Worm (Caenorhabditis elegans): ENCODE results near the gene C38C10.3.

C38C10.3 gene

ce11 chrIII:9401036-9401435 lies 15.6 kb upstream of the C38C10.3 start, which contains the start of gene nlp-48:
TSS of gene nlp-48 (minus strand) at chrIII:9401136.
- TF ChIP-seq unc-86 (tag; optimal IDR thresholded peaks at IDR 0.05) = no peak
- no peak for TF ChIP-seq ama-1 (optimal IDR thresholded peaks at IDR 0.05)
- no peak for TF ChIP-seq tbx-7 (tag; optimal IDR thresholded peaks at IDR 0.05)
- no peak for TF ChIP-seq ref-2 (tag; optimal IDR thresholded peaks at IDR 0.05)
- TF ChIP-seq unc-3 (GFP tag; conservative IDR thresholded peaks at IDR 0.05) = no peak
- TF ChIP-seq unc-3 (tag; optimal IDR thresholded peaks at IDR 0.05) = no peak
- no peak for TF ChIP-seq hlh-8 (tag; optimal IDR thresholded peaks at IDR 0.05)

- TF ChIP-seq nfya-1 (tag; optimal IDR thresholded peaks at IDR 0.05) = peak; percentile 31
- TF ChIP-seq hlh-6 (tag; optimal IDR thresholded peaks at IDR 0.05) = no peak
- TF ChIP-seq ceh-6 (GFP tag; optimal IDR thresholded peaks at IDR 0.05) = no peak
- no peak for TF ChIP-seq ceh-48 (tag; optimal IDR thresholded peaks at IDR 0.05)
- TF ChIP-seq C38D4.7 (GFP tag; optimal IDR thresholded peaks at IDR 0.05) = no peak
- TF ChIP-seq ceh-9 (tag; optimal IDR thresholded peaks at IDR 0.05) = no peak
Observed at ce11 chrIII:9393114-9393780, 7.8 kb upstream of the C38C10.3 start, which contains the start of the genes gpr-2 and rgr-1. TSS of gene gpr-2 (minus strand) at chrIII:9393164. TSS of gene rgr-1 (plus strand) at chrIII:9393730.

DNA sequence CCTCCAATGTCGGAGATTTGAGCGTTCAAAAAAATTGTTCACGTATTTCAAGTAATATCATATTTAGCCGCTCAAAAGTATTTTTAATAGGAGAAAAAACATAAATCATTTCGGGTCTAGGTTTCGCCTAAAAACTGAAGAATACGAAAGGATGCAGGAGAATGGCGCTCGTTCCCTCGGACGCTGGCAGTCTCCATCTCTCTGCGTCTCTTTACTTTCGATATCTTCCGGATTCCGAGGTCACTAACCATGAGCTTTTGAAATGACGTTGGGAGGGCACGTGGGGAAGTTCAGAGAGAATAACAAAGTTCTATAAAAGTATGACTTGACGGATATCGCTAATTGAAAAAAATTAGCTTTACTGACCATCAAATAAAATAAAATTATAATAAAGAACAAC lies 5.5 kb upstream of the C38C10.3 start:
- no peak for TF ChIP-seq ahr-1 (tag; optimal IDR thresholded peaks at IDR 0.05)
- TF ChIP-seq gmeb-2 (tag; optimal IDR thresholded peaks at IDR 0.05) = no peak
- TF ChIP-seq ama-1 (optimal IDR thresholded peaks at IDR 0.05) = no peak
- TF ChIP-seq nfya-1 (tag; optimal IDR thresholded peaks at IDR 0.05) = no peak
- no peak for TF ChIP-seq zip-5 (tag; optimal IDR thresholded peaks at IDR 0.05)
- no peak for TF ChIP-seq ceh-14 (tag; optimal IDR thresholded peaks at IDR 0.05)
- no peak for TF ChIP-seq ceh-19 (GFP tag; optimal IDR thresholded peaks at IDR 0.05)
- TF ChIP-seq odd-2 (tag; optimal IDR thresholded peaks at IDR 0.05) = no peak

DNA sequence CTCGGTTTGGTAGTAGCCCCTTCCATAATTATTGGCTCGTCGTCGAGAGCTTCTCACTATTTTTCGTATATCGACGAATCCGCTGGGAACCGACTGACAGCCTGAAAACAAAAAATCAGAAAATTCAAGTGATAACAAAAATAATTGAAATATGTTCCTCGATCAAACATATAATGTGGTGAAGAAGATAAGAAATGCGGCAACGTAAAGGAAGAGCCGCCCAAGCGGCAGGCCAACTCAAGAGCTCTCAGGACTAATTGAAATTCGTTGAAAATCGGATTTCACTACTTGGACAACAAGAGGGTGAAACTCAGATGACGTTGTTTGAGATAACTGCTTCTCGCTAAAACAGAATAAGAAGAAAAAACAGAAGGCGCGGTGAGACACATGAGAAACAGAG lies 4.6 kb upstream of the C38C10.3 start, which contains the start of gene slc-17.2:
Gene slc-17.2, minus strand, starts transcription at position 101 of the 400 bp plus-strand sequence.
- TF ChIP-seq pag-3 (tag; optimal IDR thresholded peaks at IDR 0.05; ENCODE audit: borderline replicate concordance) = no peak
- no peak for TF ChIP-seq npax-4 (tag; optimal IDR thresholded peaks at IDR 0.05)
- TF ChIP-seq lin-11 (tag; optimal IDR thresholded peaks at IDR 0.05) = no peak
- TF ChIP-seq dmd-4 (tag; optimal IDR thresholded peaks at IDR 0.05; ENCODE audit: borderline replicate concordance) = no peak
- no peak for TF ChIP-seq mec-3 (tag; optimal IDR thresholded peaks at IDR 0.05; ENCODE audit: borderline replicate concordance)
- TF ChIP-seq ceh-24 (tag; optimal IDR thresholded peaks at IDR 0.05) = no peak
- TF ChIP-seq ceh-48 (tag; optimal IDR thresholded peaks at IDR 0.05) = no peak
- TF ChIP-seq ztf-16 (tag; optimal IDR thresholded peaks at IDR 0.05) = no peak
- TF ChIP-seq C08G9.2 (tag; optimal IDR thresholded peaks at IDR 0.05) = no peak
- TF ChIP-seq C38D4.7 (GFP tag; optimal IDR thresholded peaks at IDR 0.05) = no peak
- TF ChIP-seq lim-6 (tag; optimal IDR thresholded peaks at IDR 0.05) = no peak
- TF ChIP-seq unc-55 (GFP tag; optimal IDR thresholded peaks at IDR 0.05) = no peak
- no peak for TF ChIP-seq nhr-232 (tag; optimal IDR thresholded peaks at IDR 0.05)
- no peak for TF ChIP-seq ceh-14 (tag; optimal IDR thresholded peaks at IDR 0.05)
- TF ChIP-seq zip-5 (tag; optimal IDR thresholded peaks at IDR 0.05) = no peak
- no peak for TF ChIP-seq hlh-6 (tag; optimal IDR thresholded peaks at IDR 0.05)
- TF ChIP-seq syd-9 (tag; optimal IDR thresholded peaks at IDR 0.05) = no peak

DNA sequence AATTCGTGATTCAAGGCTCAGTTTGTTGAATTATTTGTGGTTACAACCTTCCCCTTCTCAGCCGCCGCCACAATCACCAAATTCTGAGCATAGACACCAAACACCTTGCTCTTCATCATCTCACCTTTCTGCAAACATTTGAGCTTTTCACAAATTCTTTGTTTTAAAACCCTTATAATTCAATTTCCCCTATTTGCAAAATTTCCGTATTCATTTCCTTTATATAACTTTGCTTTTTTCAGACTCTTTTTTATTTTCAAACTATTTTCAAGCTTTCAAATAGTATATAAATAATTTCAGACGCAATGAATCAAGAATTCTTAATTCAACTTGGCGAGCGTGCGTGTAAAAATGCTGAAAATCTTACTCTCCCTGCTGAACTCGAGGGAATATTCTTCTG lies 1.9 kb downstream of the C38C10.3 start, which contains the start of gene tkr-1:
Gene tkr-1, plus strand, starts transcription at position 301 of the 400 bp plus-strand sequence.
- no peak for TF ChIP-seq ahr-1 (tag; optimal IDR thresholded peaks at IDR 0.05)
- TF ChIP-seq ceh-6 (GFP tag; optimal IDR thresholded peaks at IDR 0.05) = no peak
- no peak for TF ChIP-seq lim-6 (tag; optimal IDR thresholded peaks at IDR 0.05)
- no peak for TF ChIP-seq ztf-16 (tag; optimal IDR thresholded peaks at IDR 0.05)
- no peak for TF ChIP-seq ceh-48 (tag; optimal IDR thresholded peaks at IDR 0.05)
- no peak for TF ChIP-seq C08G9.2 (tag; optimal IDR thresholded peaks at IDR 0.05)
- TF ChIP-seq nfya-1 (tag; optimal IDR thresholded peaks at IDR 0.05) = no peak
- no peak for TF ChIP-seq odd-2 (tag; optimal IDR thresholded peaks at IDR 0.05)
- no peak for TF ChIP-seq ceh-14 (tag; optimal IDR thresholded peaks at IDR 0.05)
- no peak for TF ChIP-seq elt-2 (tag; optimal IDR thresholded peaks at IDR 0.05)
- no peak for TF ChIP-seq ceh-19 (GFP tag; optimal IDR thresholded peaks at IDR 0.05)
- no peak for TF ChIP-seq ceh-18 (tag; optimal IDR thresholded peaks at IDR 0.05)
- TF ChIP-seq pha-4 (tag; optimal IDR thresholded peaks at IDR 0.05) = no peak
